Worm (Caenorhabditis elegans): Measurements from ENCODE around the gene nstp-8.

DNA sequence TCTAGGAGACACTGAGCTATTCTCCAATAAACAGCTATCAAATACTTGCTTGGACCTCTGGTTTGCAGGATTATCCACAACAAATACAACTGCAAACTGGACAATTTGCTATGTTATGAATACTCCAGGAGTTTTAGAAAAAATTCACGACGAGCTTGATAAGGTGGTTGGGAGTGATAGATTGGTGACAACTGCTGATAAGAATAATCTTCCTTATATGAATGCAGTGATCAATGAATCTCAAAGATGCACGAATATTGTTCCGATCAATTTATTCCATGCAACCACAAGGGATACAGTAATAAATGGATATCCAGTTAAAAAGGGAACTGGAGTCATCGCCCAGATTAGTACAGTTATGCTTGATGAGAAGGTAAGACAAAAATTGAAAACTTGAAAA, 36.3 kb downstream of the nstp-8 start:
- TF ChIP-seq lin-39 (tag; optimal IDR thresholded peaks at IDR 0.05): no peak
- TF ChIP-seq lsy-2 (tag; optimal IDR thresholded peaks at IDR 0.05): no peak
- TF ChIP-seq ces-1 (GFP tag; optimal IDR thresholded peaks at IDR 0.05): no peak
- TF ChIP-seq snu-23 (GFP tag; optimal IDR thresholded peaks at IDR 0.05): no peak
- no peak for TF ChIP-seq nhr-76 (tag; optimal IDR thresholded peaks at IDR 0.05)

Data from whole organism, L1 larva.